Fruit fly (Drosophila melanogaster) whole organism, embryonic: Measurements from ENCODE around the gene mRpS33.

Experiments used
- CG10267 ChIP-seq: fragments of 200-800 bp; sonication (Bioruptor generic); optimal IDR thresholded peaks from 2 replicates; lab custom pipeline; 2018; ENCODE audit warnings: missing biosample characterization, mild to moderate bottlenecking, missing genetic modification characterization, moderate library complexity
- CG12659 ChIP-seq: fragments of 200-800 bp; sonication (Bioruptor generic); optimal IDR thresholded peaks from 3 replicates; lab custom pipeline; 2017; ENCODE audit warnings: mild to moderate bottlenecking, missing biosample characterization, missing genetic modification reagents, missing genetic modification characterization
- CG14860 ChIP-seq: fragments of 200-800 bp; sonication (Bioruptor generic); IDR thresholded peaks from 3 replicates; pipeline ENCODE4 v1.3.6; 2022; ENCODE audit warnings: missing biosample characterization, missing genetic modification characterization; ENCODE audit not compliant: partially characterized antibody
- CG15269 ChIP-seq: fragments of 200-800 bp; sonication (Bioruptor generic); optimal IDR thresholded peaks from 2 replicates; lab custom pipeline; 2018; ENCODE audit warnings: missing biosample characterization, mild to moderate bottlenecking, missing genetic modification characterization, moderate library complexity
- CG2889 ChIP-seq: fragments of 200-800 bp; sonication (Bioruptor generic); IDR thresholded peaks from 3 replicates; pipeline ENCODE4 v1.3.6; 2022; ENCODE audit warnings: missing biosample characterization, missing genetic modification characterization
- CG32767 ChIP-seq: fragments of 200-800 bp; sonication (Bioruptor generic); IDR thresholded peaks from 2 replicates; pipeline ENCODE4 v1.3.6; 2022; ENCODE audit warnings: missing biosample characterization, missing genetic modification characterization
- Doc2 ChIP-seq: fragments of 200-800 bp; sonication (Bioruptor generic); IDR thresholded peaks from 2 replicates; pipeline ENCODE4 v1.3.6; 2022; ENCODE audit warnings: missing biosample characterization, missing genetic modification characterization
- Dref ChIP-seq: fragments of 200-800 bp; sonication (Bioruptor generic); IDR thresholded peaks from 2 replicates; pipeline ENCODE4 v1.3.6; 2022; ENCODE audit warnings: missing biosample characterization, missing genetic modification characterization
- br ChIP-seq: fragments of >200 bp; optimal IDR thresholded peaks from 2 replicates; lab custom pipeline; 2017
- caup ChIP-seq: fragments of 200-800 bp; sonication (Bioruptor generic); optimal IDR thresholded peaks from 3 replicates; lab custom pipeline; 2017; ENCODE audit warnings: missing biosample characterization, mild to moderate bottlenecking, missing genetic modification characterization, moderate library complexity; ENCODE audit not compliant: severe bottlenecking
- esg ChIP-seq: fragments of 200-800 bp; sonication (Bioruptor generic); conservative IDR thresholded peaks from 2 replicates; pipeline ENCODE4 v1.3.6; 2022; ENCODE audit warnings: missing biosample characterization, missing genetic modification characterization
- prd ChIP-seq, 3 experiments: fragments of >200 bp in 2 of 3; fragments of 200-800 bp in 1 of 3; sonication (Bioruptor generic) in 1 of 3; optimal IDR thresholded peaks in 2 of 3; IDR thresholded peaks in 1 of 3; 2 replicates in 2 of 3; 3 replicates in 1 of 3; pipeline versions ENCODE4 v1.3.6 to Lab custom; 2017 to 2022; ENCODE audit warnings: missing biosample characterization in 1 of 3, missing genetic modification characterization in 1 of 3
- trh ChIP-seq: fragments of 200-800 bp; sonication (Bioruptor generic); optimal IDR thresholded peaks from 2 replicates; lab custom pipeline; 2016; ENCODE audit warnings: missing biosample characterization, missing genetic modification characterization
- unpg ChIP-seq: fragments of 200-800 bp; sonication (Bioruptor generic); optimal IDR thresholded peaks from 3 replicates; lab custom pipeline; 2018; ENCODE audit warnings: missing biosample characterization, mild to moderate bottlenecking, missing genetic modification characterization, moderate library complexity

- TF ChIP-seq Dref (GFP tag; lab: Robert Waterston, UW): peak; percentile 62
- no peak for TF ChIP-seq CG10267 (tag; lab: Kevin White, UChicago)
- TF ChIP-seq CG2889: no peak
- TF ChIP-seq esg: no peak
- no peak for TF ChIP-seq caup (GFP tag; lab: Kevin White, UChicago)
- TF ChIP-seq CG32767 (GFP tag; lab: Robert Waterston, UW): no peak
- no peak for TF ChIP-seq CG12659 (GFP tag; lab: Kevin White, UChicago)
- TF ChIP-seq CG14860 (GFP tag; lab: Robert Waterston, UW): no peak
- TF ChIP-seq trh (GFP tag; lab: Kevin White, UChicago): no peak
- no peak for TF ChIP-seq prd (optimal IDR thresholded peaks at IDR 0.05; lab: Kevin White, UChicago)
- TF ChIP-seq prd (GFP tag; IDR thresholded peaks at IDR 0.05; lab: Robert Waterston, UW): no peak
- TF ChIP-seq unpg (GFP tag; lab: Kevin White, UChicago): no peak
- TF ChIP-seq CG15269: no peak
- TF ChIP-seq Doc2 (GFP tag; lab: Robert Waterston, UW): no peak
- TF ChIP-seq br: no peak
Measured at dm6 chr3R:16480995-16481394, 44.6 kb upstream of the mRpS33 start, which contains the start of gene Dhfr.
